ENCODE assay signal across 3 worm cellular contexts in genomic region chrV:15905530-15905929, ce11.
TF ChIP-seq lines count a peak whose summit lies in the region.
"Not testable (repeated sequence)": the region's sequence is repeated elsewhere in the genome, so short reads cannot be mapped to it uniquely, and the experiment has no call there.

Gene F35E8.1, minus strand, starts transcription at chrV:15905630.
Gene F35E8.2, plus strand, starts transcription at chrV:15905661.

TF ChIP-seq in whole organism, L1 larva, 84 proteins besides CTCF, POLR2A, EP300 and RAD21:
- peak; percentile 4 for TF ChIP-seq elt-2 (tag; optimal IDR thresholded peaks at IDR 0.05; lab: Kevin White, UChicago)

TF ChIP-seq in whole organism, L3 larva, 47 proteins besides CTCF, POLR2A, EP300 and RAD21:
- TF ChIP-seq elt-2 (tag; optimal IDR thresholded peaks at IDR 0.05; lab: Kevin White, UChicago): peak; percentile 27
TF ChIP-seq in whole organism, L3 larva: peak in this region for 1; not testable (repeated sequence) for 46.

TF ChIP-seq in whole organism, L4 larva, 104 proteins besides CTCF, POLR2A, EP300 and RAD21:
- not testable (repeated sequence) for TF ChIP-seq daf-16 (GFP tag; optimal IDR thresholded peaks at IDR 0.05; lab: Kevin White, UChicago)
- peak; percentile 46 for TF ChIP-seq daf-16 (tag; optimal IDR thresholded peaks at IDR 0.05; lab: Kevin White, UChicago)
- TF ChIP-seq dmd-6 (GFP tag; IDR thresholded peaks at IDR 0.05; lab: Robert Waterston, UW): 0 out of 2 replicates have a peak, but pooled peaks have one; percentile 14
